Fruit fly (Drosophila melanogaster) whole organism, adult: Measurements from ENCODE around the gene CG12115.
A peak's percentile ranks its signal among the peaks of the same experiment; 100 is the strongest.

ENCODE experiments used
- CG11617 ChIP-seq: fragments of 200-800 bp; sonication (Bioruptor generic); optimal IDR thresholded peaks from 2 replicates; lab custom pipeline; 2017; ENCODE audit warnings: mild to moderate bottlenecking, missing biosample characterization, missing genetic modification reagents, missing genetic modification characterization
- CG12768 ChIP-seq: fragments of 200-800 bp; sonication (Bioruptor generic); optimal IDR thresholded peaks from 2 replicates; lab custom pipeline; 2017; ENCODE audit warnings: missing biosample characterization, missing genetic modification characterization, mild to moderate bottlenecking, moderate library complexity, missing genetic modification reagents
- CG14711 ChIP-seq: fragments of 200-800 bp; sonication (Bioruptor generic); optimal IDR thresholded peaks from 2 replicates; lab custom pipeline; 2018; ENCODE audit warnings: missing biosample characterization, mild to moderate bottlenecking, missing genetic modification characterization, moderate library complexity
- CG1620 ChIP-seq: fragments of 200-800 bp; sonication (Bioruptor generic); optimal IDR thresholded peaks from 2 replicates; lab custom pipeline; 2016; ENCODE audit warnings: missing biosample characterization, missing genetic modification characterization
- CG33017 ChIP-seq: fragments of 200-800 bp; sonication (Bioruptor generic); optimal IDR thresholded peaks from 2 replicates; lab custom pipeline; 2018; ENCODE audit warnings: missing biosample characterization, mild to moderate bottlenecking, missing genetic modification characterization, moderate library complexity
- CG5204 ChIP-seq: fragments of 200-800 bp; sonication (Bioruptor generic); optimal IDR thresholded peaks from 2 replicates; lab custom pipeline; 2016; ENCODE audit warnings: missing biosample characterization, missing genetic modification characterization
- CG7045 ChIP-seq: fragments of 200-800 bp; sonication (Bioruptor generic); optimal IDR thresholded peaks from 2 replicates; lab custom pipeline; 2017; ENCODE audit warnings: missing biosample characterization, mild to moderate bottlenecking, missing genetic modification characterization
- CG7101 ChIP-seq: fragments of 200-800 bp; sonication (Bioruptor generic); optimal IDR thresholded peaks from 2 replicates; lab custom pipeline; 2018; ENCODE audit warnings: missing biosample characterization, mild to moderate bottlenecking, missing genetic modification characterization, moderate library complexity
- Clk ChIP-seq: fragments of 200-800 bp; sonication (Bioruptor generic); optimal IDR thresholded peaks from 2 replicates; lab custom pipeline; 2017; ENCODE audit warnings: missing biosample characterization, missing genetic modification characterization
- Crg-1 ChIP-seq: fragments of 200-800 bp; sonication (Bioruptor generic); optimal IDR thresholded peaks from 2 replicates; lab custom pipeline; 2016; ENCODE audit warnings: missing biosample characterization, missing genetic modification characterization
- Hr96 ChIP-seq: fragments of 200-800 bp; sonication (Bioruptor generic); optimal IDR thresholded peaks from 2 replicates; lab custom pipeline; 2016; ENCODE audit warnings: missing biosample characterization, missing genetic modification characterization
- Mnt ChIP-seq: fragments of 200-800 bp; sonication (Bioruptor generic); optimal IDR thresholded peaks from 2 replicates; lab custom pipeline; 2016; ENCODE audit warnings: missing biosample characterization, mild to moderate bottlenecking, missing genetic modification characterization
- bab1 ChIP-seq: fragments of 200-800 bp; sonication (Bioruptor generic); optimal IDR thresholded peaks from 3 replicates; lab custom pipeline; 2019; ENCODE audit warnings: missing biosample characterization, mild to moderate bottlenecking, missing genetic modification characterization, moderate library complexity
- cic ChIP-seq: fragments of 200-800 bp; sonication (Bioruptor generic); optimal IDR thresholded peaks from 2 replicates; lab custom pipeline; 2017; ENCODE audit warnings: missing biosample characterization, mild to moderate bottlenecking, missing genetic modification characterization, moderate library complexity
- cnc ChIP-seq, 2 experiments: fragments of >200 bp; optimal IDR thresholded peaks; 2 replicates each; lab custom pipeline; 2017
- kay ChIP-seq: fragments of 200-800 bp; sonication (Bioruptor generic); peaks from one replicate; lab custom pipeline; 2016; ENCODE audit warnings: missing biosample characterization, missing genetic modification characterization, borderline replicate concordance
- ovo ChIP-seq: fragments of 200-800 bp; sonication (Bioruptor generic); optimal IDR thresholded peaks from 2 replicates; lab custom pipeline; 2016; ENCODE audit warnings: missing biosample characterization, missing genetic modification characterization
- pad ChIP-seq: fragments of 200-800 bp; sonication (Bioruptor generic); optimal IDR thresholded peaks from 3 replicates; lab custom pipeline; 2017; ENCODE audit warnings: missing biosample characterization, missing genetic modification characterization, mild to moderate bottlenecking, moderate library complexity, missing genetic modification reagents
- tj ChIP-seq: fragments of 200-800 bp; sonication (Bioruptor generic); optimal IDR thresholded peaks from 3 replicates; lab custom pipeline; 2017; ENCODE audit warnings: missing biosample characterization, mild to moderate bottlenecking, missing genetic modification characterization, moderate library complexity
- toe ChIP-seq: fragments of 200-800 bp; sonication (Bioruptor generic); optimal IDR thresholded peaks from 2 replicates; lab custom pipeline; 2016; ENCODE audit warnings: missing biosample characterization, missing genetic modification characterization

Gene CG12115

dm6 chrX:9158366-9158765 is 32.0 kb downstream of the CG12115 start, which contains the start of the genes Ost48 and Dlip1:
Gene Ost48, minus strand, starts transcription at chrX:9158515.
Gene Dlip1, plus strand, starts transcription at chrX:9158622.
- TF ChIP-seq toe (no peak), bab1 (GFP tag; lab: Kevin White, UChicago) (peak; percentile 38)

dm6 chrX:9156388-9156823 is 34.0 kb downstream of the CG12115 start, which contains the start of gene His3.3B:
Gene His3.3B, minus strand, starts transcription at chrX:9156669.
- TF ChIP-seq Mnt (GFP tag; lab: Kevin White, UChicago), result peak; percentile 55
- TF ChIP-seq CG11617 (GFP tag; lab: Kevin White, UChicago), result peak; percentile 72
- TF ChIP-seq toe, result no peak
- no peak for TF ChIP-seq tj (GFP tag; lab: Kevin White, UChicago)
- peak; percentile 14 for TF ChIP-seq CG14711 (tag; lab: Kevin White, UChicago)
- TF ChIP-seq Hr96 (GFP tag; lab: Kevin White, UChicago), result no peak
- TF ChIP-seq bab1 (GFP tag; lab: Kevin White, UChicago), result peak; percentile 76
- TF ChIP-seq cic (GFP tag; lab: Kevin White, UChicago), result no peak
- TF ChIP-seq Crg-1, result peak; percentile 23
- no peak for TF ChIP-seq CG12768 (GFP tag; lab: Kevin White, UChicago)
- no peak for TF ChIP-seq cnc (optimal IDR thresholded peaks at IDR 0.05; lab: Kevin White, UChicago)
- TF ChIP-seq CG1620, result peak; percentile 60
- peak; percentile 33 for TF ChIP-seq CG7101
- TF ChIP-seq ovo (GFP tag; lab: Kevin White, UChicago), result peak; percentile 37

dm6 chrX:9155715-9156387 is 34.6 kb downstream of the CG12115 start:
- peak; percentile 93 for TF ChIP-seq pad (GFP tag; lab: Kevin White, UChicago)
- TF ChIP-seq bab1 (GFP tag; lab: Kevin White, UChicago), result peak; percentile 37
- TF ChIP-seq CG7101, result peak; percentile 7
- TF ChIP-seq kay (GFP tag; lab: Kevin White, UChicago), result peak; percentile 91
- TF ChIP-seq CG12768 (GFP tag; lab: Kevin White, UChicago), result no peak
- peak; percentile 89 for TF ChIP-seq tj (GFP tag; lab: Kevin White, UChicago)
- peak; percentile 58 for TF ChIP-seq cic (GFP tag; lab: Kevin White, UChicago)
- peak; percentile 94 for TF ChIP-seq Mnt (GFP tag; lab: Kevin White, UChicago)
- peak; percentile 76 for TF ChIP-seq ovo (GFP tag; lab: Kevin White, UChicago)
- TF ChIP-seq CG11617 (GFP tag; lab: Kevin White, UChicago), result no peak

- TF ChIP-seq CG12768 (GFP tag; lab: Kevin White, UChicago) (peak; percentile 55), cnc (optimal IDR thresholded peaks at IDR 0.05; lab: Kevin White, UChicago) (no peak), toe (peak; percentile 39), Clk (GFP tag; lab: Kevin White, UChicago) (peak; percentile 39), CG5204 (GFP tag; lab: Kevin White, UChicago) (no peak), CG1620 (peak; percentile 33), bab1 (GFP tag; lab: Kevin White, UChicago) (no peak), CG14711 (tag; lab: Kevin White, UChicago) (peak; percentile 72), CG7045 (GFP tag; lab: Kevin White, UChicago) (peak; percentile 65), CG7101 (peak; percentile 55), ovo (GFP tag; lab: Kevin White, UChicago) (no peak), Mnt (GFP tag; lab: Kevin White, UChicago) (no peak), CG11617 (GFP tag; lab: Kevin White, UChicago) (no peak), kay (GFP tag; lab: Kevin White, UChicago) (peak; percentile 51), tj (GFP tag; lab: Kevin White, UChicago) (no peak), CG33017 (tag; lab: Kevin White, UChicago) (peak; percentile 45), Hr96 (GFP tag; lab: Kevin White, UChicago) (no peak), Crg-1 (no peak), pad (GFP tag; lab: Kevin White, UChicago) (no peak)
Observed at dm6 chrX:9155134-9155533, 35.3 kb downstream of the CG12115 start.

- no peak for TF ChIP-seq CG7045 (GFP tag; lab: Kevin White, UChicago)
- peak; percentile 61 for TF ChIP-seq CG11617 (GFP tag; lab: Kevin White, UChicago)
- TF ChIP-seq CG14711 (tag; lab: Kevin White, UChicago), result peak; percentile 50
- TF ChIP-seq Mnt (GFP tag; lab: Kevin White, UChicago), result peak; percentile 53
- peak; percentile 85 for TF ChIP-seq ovo (GFP tag; lab: Kevin White, UChicago)
- TF ChIP-seq Hr96 (GFP tag; lab: Kevin White, UChicago), result no peak
- TF ChIP-seq Clk (GFP tag; lab: Kevin White, UChicago), result no peak
- peak; percentile 65 for TF ChIP-seq pad (GFP tag; lab: Kevin White, UChicago)
- TF ChIP-seq CG1620, result peak; percentile 48
- peak; percentile 38 for TF ChIP-seq CG7101
- TF ChIP-seq cic (GFP tag; lab: Kevin White, UChicago), result peak; percentile 62
- TF ChIP-seq tj (GFP tag; lab: Kevin White, UChicago), result peak; percentile 95
- no peak for TF ChIP-seq cnc (optimal IDR thresholded peaks at IDR 0.05; lab: Kevin White, UChicago)
- TF ChIP-seq CG5204 (GFP tag; lab: Kevin White, UChicago), result no peak
- no peak for TF ChIP-seq toe
- TF ChIP-seq kay (GFP tag; lab: Kevin White, UChicago), result peak; percentile 66
- peak; percentile 52 for TF ChIP-seq Crg-1
- TF ChIP-seq CG12768 (GFP tag; lab: Kevin White, UChicago), result no peak
- TF ChIP-seq bab1 (GFP tag; lab: Kevin White, UChicago), result peak; percentile 58
- TF ChIP-seq CG33017 (tag; lab: Kevin White, UChicago), result no peak
Observed at dm6 chrX:9152127-9152598, 38.2 kb downstream of the CG12115 start.
